Worm (Caenorhabditis elegans) whole organism, L4/young adult: Measurements from ENCODE around the gene cyp-33B1.

Experiments
- W03F9.2 ChIP-seq: fragments of 150-350 bp; optimal IDR thresholded peaks from 2 replicates; lab custom pipeline; 2014; ENCODE audit warnings: missing biosample characterization, missing genetic modification characterization
- him-1 ChIP-seq: sonication (generic microtip); optimal IDR thresholded peaks from 2 replicates; lab custom pipeline; 2016; ENCODE audit warnings: missing genotype, missing genetic modification reagents, missing genetic modification characterization, missing compliant biosample characterization

DNA sequence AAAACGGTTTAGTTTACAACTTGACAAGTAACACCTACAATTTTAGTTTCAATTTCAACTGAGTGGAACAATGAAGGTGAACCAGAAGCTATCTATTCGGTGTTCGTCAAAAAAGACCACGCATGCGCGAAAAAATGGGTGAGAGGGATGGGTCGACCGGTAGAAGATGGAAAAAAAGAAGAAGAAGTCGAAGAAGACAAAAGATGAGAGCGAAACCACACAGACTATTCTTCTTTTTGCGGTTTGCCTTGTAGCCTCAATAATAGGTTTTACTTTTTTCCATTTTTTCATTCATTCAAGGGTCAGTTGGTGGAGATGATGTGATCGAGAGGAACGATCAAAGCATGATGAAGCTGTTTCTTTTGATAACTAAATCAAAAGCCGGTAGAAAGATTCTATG, 41.2 kb downstream of the cyp-33B1 start:
- TF ChIP-seq him-1 (tag; lab: Kevin White, UChicago) (no peak), W03F9.2 (tag; lab: Kevin White, UChicago) (no peak)
